Fruit fly (Drosophila melanogaster): ENCODE data around the gene CG32137.

Gene CG32137

DNA sequence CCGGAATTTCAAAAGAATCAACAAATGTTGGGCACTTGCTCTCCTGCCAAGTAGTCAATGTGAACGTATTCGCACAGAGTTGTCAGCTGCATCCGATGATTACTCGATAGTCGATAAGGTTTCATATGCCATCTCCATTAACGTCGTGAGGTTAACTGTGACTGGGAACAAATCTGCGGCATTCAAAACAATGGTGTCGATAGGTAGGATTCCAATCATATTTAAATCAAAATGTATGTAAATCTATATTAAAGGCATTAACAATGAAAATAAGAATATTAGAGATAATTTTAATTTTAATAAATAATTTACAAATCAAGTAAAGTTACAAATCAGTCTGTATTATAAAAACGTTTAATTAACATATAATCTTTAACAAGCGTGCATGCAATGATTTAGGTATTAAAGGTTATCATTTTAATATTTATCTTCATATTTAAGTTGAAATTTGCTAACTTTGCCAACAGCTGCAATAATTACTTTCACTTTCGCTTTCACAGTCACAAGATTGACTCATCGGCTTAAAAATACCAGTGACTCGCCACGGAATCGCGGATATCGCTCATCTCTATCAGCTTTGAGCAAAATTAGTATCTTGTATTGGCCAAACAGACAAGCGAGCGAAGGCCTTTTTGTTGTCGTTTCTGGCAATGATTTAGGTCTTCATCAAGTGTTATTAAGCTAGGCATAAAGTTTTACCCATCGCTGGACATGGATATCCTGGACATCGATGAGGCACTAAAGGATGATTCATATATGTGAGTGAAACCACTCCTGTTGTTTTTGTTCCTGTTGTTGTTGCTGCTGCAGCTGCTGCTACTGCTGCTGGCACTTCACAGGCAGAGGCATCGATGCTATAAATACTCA, 25.8 kb downstream of the CG32137 start, which contains the start of the genes Meics, Nxf3 and ssp2:
Meics (minus strand) TSS at position 68 of the 867 bp plus-strand sequence.
Nxf3 (plus strand) TSS at position 569 of the 867 bp plus-strand sequence.
ssp2 (plus strand) TSS at position 569 of the 867 bp plus-strand sequence.
- TF ChIP-seq CG17801 (GFP tag; optimal IDR thresholded peaks at IDR 0.05; ENCODE audit: partially characterized antibody), result peak; percentile 5

DNA sequence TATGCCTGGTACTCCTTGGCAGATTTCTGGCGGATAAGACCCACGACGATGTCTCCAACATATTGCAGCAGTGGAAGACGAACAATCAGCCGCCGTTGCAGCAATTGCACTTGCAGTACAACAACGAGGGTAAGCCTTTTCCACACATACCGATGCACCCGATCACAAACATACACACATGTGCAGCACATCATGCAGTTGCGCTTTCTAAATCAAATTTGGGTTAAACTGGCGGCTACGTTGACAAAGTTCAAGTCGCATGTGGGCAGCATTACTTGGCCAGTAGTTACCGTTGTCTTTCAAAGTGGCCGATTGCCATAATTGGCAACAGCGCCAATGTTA, 26.4 kb downstream of the CG32137 start:
- TF ChIP-seq CG17801 (GFP tag; optimal IDR thresholded peaks at IDR 0.05; ENCODE audit: partially characterized antibody), result no peak

dm6 chr3L:13973377-13974111, 34.5 kb downstream of the CG32137 start, which contains the start of the genes CG13738 and Hsc70-1:
Gene CG13738 (minus strand): TSS chr3L:13973477.
Gene Hsc70-1 (plus strand): TSS chr3L:13974061.
- TF ChIP-seq CG17801 (GFP tag; optimal IDR thresholded peaks at IDR 0.05; ENCODE audit: partially characterized antibody), result no peak

dm6 chr3L:13982516-13982915, 43.5 kb downstream of the CG32137 start:
- no peak for TF ChIP-seq CG17801 (GFP tag; optimal IDR thresholded peaks at IDR 0.05; ENCODE audit: partially characterized antibody)

DNA sequence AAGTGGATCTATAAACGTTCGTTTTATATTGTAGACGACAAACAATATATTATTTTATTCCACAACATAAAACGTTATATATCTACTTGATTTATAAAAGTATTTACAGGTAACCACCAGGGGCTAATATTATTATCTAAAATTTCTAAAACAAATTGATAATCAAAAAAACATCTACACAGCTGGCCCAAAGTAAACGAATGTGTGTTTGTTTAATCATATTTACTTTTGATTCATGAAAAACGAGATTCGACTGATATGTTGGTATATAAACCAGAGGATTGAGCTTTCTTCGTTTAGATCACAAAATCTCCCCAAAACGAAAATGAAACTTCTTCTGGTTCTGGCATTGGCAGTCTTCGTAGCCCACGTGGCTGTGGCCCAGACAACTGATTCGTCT, 47.3 kb downstream of the CG32137 start, which contains the start of gene CG17362:
CG17362 (plus strand) TSS at position 291 of the 400 bp plus-strand sequence.
- no peak for TF ChIP-seq CG17801 (GFP tag; optimal IDR thresholded peaks at IDR 0.05; ENCODE audit: partially characterized antibody)

DNA sequence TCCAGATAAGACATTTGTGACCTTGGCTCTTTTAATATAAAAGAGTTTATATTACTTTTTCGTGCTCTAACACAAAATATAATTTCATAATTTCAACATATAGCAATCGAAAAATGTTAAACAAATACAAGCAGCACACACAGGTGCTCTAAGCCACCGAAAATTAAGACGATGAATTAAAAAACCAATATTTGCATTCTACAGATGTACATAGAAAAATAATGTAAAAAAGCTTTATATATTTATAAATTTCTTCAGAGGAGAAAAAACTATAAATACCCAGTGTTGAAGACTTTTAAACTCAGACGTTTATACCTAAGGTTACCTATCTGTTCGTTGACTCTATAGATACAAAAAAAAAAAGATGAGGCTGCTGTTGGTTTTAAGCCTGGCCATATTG, 48.5 kb downstream of the CG32137 start, which contains the start of gene CG9040:
CG9040 (plus strand) TSS at position 301 of the 400 bp plus-strand sequence.
- no peak for TF ChIP-seq CG17801 (GFP tag; optimal IDR thresholded peaks at IDR 0.05; ENCODE audit: partially characterized antibody)

- TF ChIP-seq CG17801 (GFP tag; optimal IDR thresholded peaks at IDR 0.05; ENCODE audit: partially characterized antibody), result no peak
Observed at dm6 chr3L:13991314-13991713, 52.3 kb downstream of the CG32137 start.

DNA sequence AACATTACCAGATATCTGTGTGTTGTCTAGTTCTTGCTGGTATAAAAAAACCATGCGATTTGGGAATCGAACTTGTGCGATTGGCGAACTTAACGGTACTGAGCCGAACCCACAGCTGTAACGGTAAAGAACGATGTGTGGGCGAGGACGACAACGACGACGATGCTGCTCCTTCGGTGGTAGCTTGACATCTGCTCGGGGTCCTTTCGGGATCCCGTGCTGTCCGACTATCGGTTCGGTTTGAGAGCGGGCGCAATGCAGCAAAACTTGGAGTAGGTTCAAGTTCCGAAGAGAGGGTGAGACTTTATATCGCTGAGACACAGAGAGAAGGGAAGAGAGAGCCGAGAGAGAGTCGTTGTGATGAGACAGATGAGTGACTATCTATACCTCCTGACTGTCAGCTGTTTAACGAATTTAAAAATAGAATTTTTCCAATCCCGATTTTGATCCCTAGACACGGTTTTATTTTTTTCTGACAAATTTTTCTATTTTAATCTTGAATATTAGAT, 54.2 kb downstream of the CG32137 start, which contains the start of gene CG17364:
CG17364 (minus strand) TSS at position 168 of the 509 bp plus-strand sequence.
- TF ChIP-seq CG17801 (GFP tag; optimal IDR thresholded peaks at IDR 0.05; ENCODE audit: partially characterized antibody), result no peak

DNA sequence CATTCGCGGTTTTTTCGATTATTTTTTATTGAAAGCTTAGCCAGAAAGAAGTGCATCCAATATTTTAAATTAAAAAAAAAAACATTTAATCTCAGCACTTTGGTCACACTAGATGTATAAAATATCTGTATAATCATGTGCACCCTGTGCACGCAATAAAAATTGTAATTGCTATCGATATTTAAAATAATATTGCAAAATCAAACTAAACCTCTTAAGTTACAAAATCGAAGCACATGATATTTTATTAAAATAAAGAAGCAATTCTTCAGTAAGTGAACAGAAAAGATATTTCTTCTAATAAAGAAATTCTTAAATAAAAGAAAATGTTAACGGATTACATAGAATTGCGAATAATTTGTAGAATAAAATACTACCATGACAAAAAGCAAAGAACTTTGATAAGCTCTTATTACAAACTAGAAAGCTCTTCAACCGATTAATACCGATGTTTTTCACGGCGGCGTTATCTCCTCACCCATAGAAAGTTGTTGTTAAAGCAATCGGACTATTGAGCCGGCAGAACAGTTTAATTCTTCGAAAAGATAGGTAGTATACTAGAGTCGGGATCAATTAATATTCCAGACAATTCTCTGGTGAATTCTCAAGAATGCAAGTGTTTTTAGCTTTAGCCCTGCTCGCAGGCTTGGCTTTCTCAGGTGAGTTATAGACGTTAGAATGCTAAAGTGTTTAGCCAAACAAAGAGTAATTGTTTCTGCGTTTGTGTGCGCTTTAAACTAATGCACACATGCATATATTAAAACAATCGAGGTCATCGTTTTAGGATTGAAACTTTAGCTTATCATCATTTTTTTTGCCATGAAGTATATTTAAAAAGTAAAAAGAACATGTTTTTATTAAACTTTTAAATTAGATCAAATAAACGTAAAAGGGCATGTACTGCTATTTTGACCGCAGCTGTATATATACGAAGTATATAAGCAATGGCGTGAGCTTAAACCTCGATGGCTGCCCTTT, 55.0 kb downstream of the CG32137 start, which contains the start of gene CtsK1:
CtsK1 (plus strand) TSS at position 490 of the 978 bp plus-strand sequence.
- peak; percentile 66 for TF ChIP-seq CG17801 (GFP tag; optimal IDR thresholded peaks at IDR 0.05; ENCODE audit: partially characterized antibody)

DNA sequence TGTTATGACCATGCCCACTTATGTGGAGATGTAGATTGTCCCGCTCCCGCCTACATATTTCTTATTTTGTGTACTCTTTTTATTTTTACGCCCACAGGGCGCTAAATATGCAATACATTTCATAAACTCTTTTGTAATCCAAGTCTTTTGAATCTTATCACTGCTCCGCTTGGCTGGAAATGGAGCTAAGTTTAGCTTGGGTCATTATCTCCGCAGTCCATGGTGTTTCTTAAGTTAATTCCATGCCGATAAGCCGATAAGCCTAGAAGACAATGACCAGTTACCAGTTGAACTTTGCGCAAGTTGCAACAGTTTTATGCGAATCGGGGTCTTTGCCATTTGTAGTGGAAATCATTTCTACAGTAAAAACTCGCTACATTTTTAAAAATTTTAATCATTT, 57.4 kb downstream of the CG32137 start:
- TF ChIP-seq CG17801 (GFP tag; optimal IDR thresholded peaks at IDR 0.05; ENCODE audit: partially characterized antibody), result no peak

DNA sequence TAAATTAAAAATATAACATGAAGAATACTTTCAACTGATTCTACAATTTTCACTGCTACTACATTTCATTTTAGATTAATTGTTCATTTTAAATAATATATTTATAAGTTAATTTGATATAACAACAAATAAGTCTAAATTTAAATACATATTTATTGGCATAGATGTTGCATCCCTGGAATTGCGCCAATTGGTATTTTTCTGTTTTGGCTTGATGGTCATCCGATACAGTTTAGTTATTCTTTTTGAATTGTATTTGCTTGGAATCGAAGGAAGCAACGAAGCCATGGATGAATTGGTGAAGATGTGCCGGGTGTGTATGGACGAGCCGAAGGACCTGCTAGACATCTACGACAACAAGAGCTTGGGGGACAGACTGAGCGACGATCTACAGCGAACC, 57.9 kb downstream of the CG32137 start, which contains the start of gene CG17361:
CG17361 (plus strand) TSS at position 200 of the 400 bp plus-strand sequence.
- TF ChIP-seq CG17801 (GFP tag; optimal IDR thresholded peaks at IDR 0.05; ENCODE audit: partially characterized antibody), result no peak

- TF ChIP-seq CG17801 (GFP tag; optimal IDR thresholded peaks at IDR 0.05; ENCODE audit: partially characterized antibody), result no peak
Observed at dm6 chr3L:13999204-13999603, 60.2 kb downstream of the CG32137 start, which contains the start of gene CG17359. Gene CG17359 (minus strand): TSS chr3L:13999251.

dm6 chr3L:14001658-14002523, 62.8 kb downstream of the CG32137 start, which contains the start of the genes Nprl3 and upSET:
Gene Nprl3 (minus strand): TSS chr3L:14001880.
Gene upSET (plus strand): TSS chr3L:14002127.
- no peak for TF ChIP-seq CG17801 (GFP tag; optimal IDR thresholded peaks at IDR 0.05; ENCODE audit: partially characterized antibody)

All from ovary, adult (tissue).